Worm (Caenorhabditis elegans) whole organism, late embryonic: ENCODE measurements around the gene C04G6.4.

Source experiments
- C38D4.7 ChIP-seq: fragments of 200-800 bp; sonication (Bioruptor generic); optimal IDR thresholded peaks from 2 replicates; lab custom pipeline; 2018; ENCODE audit warnings: mild to moderate bottlenecking, missing genetic modification characterization, moderate library complexity, missing compliant biosample characterization
- Y22D7AL.16 ChIP-seq: sonication (generic microtip); optimal IDR thresholded peaks from 2 replicates; lab custom pipeline; 2016; ENCODE audit warnings: missing genetic modification characterization, missing compliant biosample characterization
- ahr-1 ChIP-seq: sonication (generic microtip); optimal IDR thresholded peaks from 2 replicates; lab custom pipeline; 2016; ENCODE audit warnings: missing genetic modification characterization, missing compliant biosample characterization
- ama-1 ChIP-seq: fragments of 150-350 bp; optimal IDR thresholded peaks from 2 replicates; lab custom pipeline; 2014
- ceh-18 ChIP-seq: sonication (generic microtip); optimal IDR thresholded peaks from 2 replicates; lab custom pipeline; 2016; ENCODE audit warnings: missing genetic modification characterization, missing compliant biosample characterization
- ceh-22 ChIP-seq: sonication (generic microtip); optimal IDR thresholded peaks from 2 replicates; lab custom pipeline; 2017; ENCODE audit warnings: missing biosample characterization, missing genetic modification characterization
- ceh-31 ChIP-seq: sonication (generic microtip); optimal IDR thresholded peaks from 2 replicates; lab custom pipeline; 2016; ENCODE audit warnings: missing genetic modification characterization, missing compliant biosample characterization
- ceh-45 ChIP-seq: fragments of 200-800 bp; sonication (Bioruptor generic); IDR thresholded peaks from 2 replicates; pipeline ENCODE4 v1.3.6; 2022; ENCODE audit warnings: missing genetic modification reagents, missing genetic modification characterization, missing compliant biosample characterization
- che-1 ChIP-seq: sonication (generic microtip); optimal IDR thresholded peaks from 2 replicates; lab custom pipeline; 2016; ENCODE audit warnings: mild to moderate bottlenecking, missing genetic modification characterization, missing compliant biosample characterization
- dmd-4 ChIP-seq: sonication (generic microtip); optimal IDR thresholded peaks from 2 replicates; lab custom pipeline; 2016; ENCODE audit warnings: borderline replicate concordance, missing genetic modification characterization, missing compliant biosample characterization
- elt-2 ChIP-seq: sonication (generic microtip); optimal IDR thresholded peaks from 2 replicates; lab custom pipeline; 2016; ENCODE audit warnings: missing genetic modification reagents, missing genetic modification characterization, missing compliant biosample characterization
- ets-4 ChIP-seq: sonication (generic microtip); optimal IDR thresholded peaks from 2 replicates; lab custom pipeline; 2016; ENCODE audit warnings: missing genetic modification characterization, missing compliant biosample characterization
- eyg-1 ChIP-seq: sonication (generic microtip); optimal IDR thresholded peaks from 2 replicates; lab custom pipeline; 2016; ENCODE audit warnings: missing genotype, missing genetic modification characterization, missing compliant biosample characterization
- fkh-10 ChIP-seq: fragments of 150-350 bp; optimal IDR thresholded peaks from 2 replicates; lab custom pipeline; 2014; ENCODE audit warnings: missing biosample characterization, missing genetic modification reagents, missing genetic modification characterization
- fkh-6 ChIP-seq: sonication (generic microtip); optimal IDR thresholded peaks from 2 replicates; lab custom pipeline; 2016; ENCODE audit warnings: missing genetic modification characterization, missing compliant biosample characterization
- hlh-30 ChIP-seq: sonication (generic microtip); optimal IDR thresholded peaks from 2 replicates; lab custom pipeline; 2017; ENCODE audit warnings: antibody characterized with exemption, missing genetic modification characterization, missing compliant biosample characterization; ENCODE audit not compliant: insufficient read depth
- lim-6 ChIP-seq: sonication (generic microtip); optimal IDR thresholded peaks from 2 replicates; lab custom pipeline; 2016; ENCODE audit warnings: missing genetic modification characterization, missing compliant biosample characterization
- nfya-1 ChIP-seq: sonication (generic microtip); optimal IDR thresholded peaks from 2 replicates; lab custom pipeline; 2017; ENCODE audit warnings: missing genetic modification characterization, mild to moderate bottlenecking, missing compliant biosample characterization, antibody characterized with exemption, moderate library complexity
- nhr-11 ChIP-seq: fragments of 150-350 bp; optimal IDR thresholded peaks from 2 replicates; lab custom pipeline; 2014; ENCODE audit warnings: missing biosample characterization, missing genetic modification characterization
- odd-2 ChIP-seq: sonication (generic microtip); optimal IDR thresholded peaks from 2 replicates; lab custom pipeline; 2017; ENCODE audit warnings: antibody characterized with exemption, mild to moderate bottlenecking, missing genetic modification characterization, missing compliant biosample characterization
- pag-3 ChIP-seq: sonication (generic microtip); optimal IDR thresholded peaks from 2 replicates; lab custom pipeline; 2016; ENCODE audit warnings: missing compliant biosample characterization, missing genetic modification characterization, borderline replicate concordance
- pax-1 ChIP-seq: fragments of 150-350 bp; optimal IDR thresholded peaks from 2 replicates; lab custom pipeline; 2014; ENCODE audit warnings: missing biosample characterization, missing genetic modification characterization
- pha-4 ChIP-seq: fragments of 150-350 bp; optimal IDR thresholded peaks from 2 replicates; lab custom pipeline; 2018; ENCODE audit warnings: missing biosample characterization, missing genetic modification reagents, missing genetic modification characterization
- ttx-3 ChIP-seq: sonication (generic microtip); optimal IDR thresholded peaks from 2 replicates; lab custom pipeline; 2016; ENCODE audit warnings: missing genetic modification reagents, missing genetic modification characterization, missing compliant biosample characterization
- unc-3 ChIP-seq, 2 experiments: fragments of 200-800 bp in 1 of 2; sonication (Bioruptor generic) in 1 of 2; sonication (generic microtip) in 1 of 2; conservative IDR thresholded peaks in 1 of 2; optimal IDR thresholded peaks in 1 of 2; 2 replicates each; pipeline versions ENCODE4 v1.3.6 to Lab custom; 2016 to 2022; ENCODE audit warnings: missing compliant biosample characterization in 2 of 2, missing genetic modification characterization in 2 of 2, missing genetic modification reagents in 1 of 2
- unc-42 ChIP-seq: sonication (generic microtip); optimal IDR thresholded peaks from 2 replicates; lab custom pipeline; 2016; ENCODE audit warnings: missing genotype, missing genetic modification characterization, missing compliant biosample characterization
- unc-86 ChIP-seq: sonication (generic microtip); optimal IDR thresholded peaks from 2 replicates; lab custom pipeline; 2016; ENCODE audit warnings: missing genetic modification characterization, missing compliant biosample characterization

C04G6.4 gene

DNA sequence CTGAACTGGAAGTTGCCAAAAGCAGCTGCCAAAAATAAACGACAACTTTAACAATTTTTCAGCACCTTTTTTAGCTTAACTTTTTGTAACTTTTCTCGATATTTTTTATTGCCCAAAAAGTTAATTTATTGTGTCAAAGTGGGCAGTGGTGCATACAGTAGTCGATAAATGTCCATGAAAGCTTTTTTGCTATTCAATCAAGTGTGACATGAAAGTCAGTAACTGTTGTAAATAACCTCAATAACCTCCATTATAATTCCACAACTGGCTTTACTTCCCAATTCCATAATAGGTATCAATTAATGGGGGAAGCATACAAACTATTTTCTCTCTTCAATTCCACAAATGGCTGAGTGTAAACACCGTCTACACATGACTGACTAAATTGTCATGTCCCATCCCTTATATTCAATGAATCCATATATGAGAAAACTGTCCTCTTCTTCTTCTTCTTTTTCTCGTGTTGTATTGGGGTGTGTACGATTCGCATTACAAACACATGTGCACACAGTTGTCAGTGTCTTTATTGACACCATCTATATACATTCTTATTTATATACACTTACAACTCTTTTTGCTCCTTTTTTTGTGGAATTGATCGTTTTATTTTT is 35.0 kb downstream of the C04G6.4 start:
- TF ChIP-seq lim-6 (tag; lab: Kevin White, UChicago) (no peak), ceh-31 (tag; lab: Kevin White, UChicago) (peak; percentile 18)

ce11 chrII:5047279-5047678 is 36.0 kb downstream of the C04G6.4 start:
- TF ChIP-seq nfya-1, result peak; percentile 24
- TF ChIP-seq unc-86 (tag; lab: Kevin White, UChicago), result no peak
- TF ChIP-seq elt-2, result peak; percentile 74

DNA sequence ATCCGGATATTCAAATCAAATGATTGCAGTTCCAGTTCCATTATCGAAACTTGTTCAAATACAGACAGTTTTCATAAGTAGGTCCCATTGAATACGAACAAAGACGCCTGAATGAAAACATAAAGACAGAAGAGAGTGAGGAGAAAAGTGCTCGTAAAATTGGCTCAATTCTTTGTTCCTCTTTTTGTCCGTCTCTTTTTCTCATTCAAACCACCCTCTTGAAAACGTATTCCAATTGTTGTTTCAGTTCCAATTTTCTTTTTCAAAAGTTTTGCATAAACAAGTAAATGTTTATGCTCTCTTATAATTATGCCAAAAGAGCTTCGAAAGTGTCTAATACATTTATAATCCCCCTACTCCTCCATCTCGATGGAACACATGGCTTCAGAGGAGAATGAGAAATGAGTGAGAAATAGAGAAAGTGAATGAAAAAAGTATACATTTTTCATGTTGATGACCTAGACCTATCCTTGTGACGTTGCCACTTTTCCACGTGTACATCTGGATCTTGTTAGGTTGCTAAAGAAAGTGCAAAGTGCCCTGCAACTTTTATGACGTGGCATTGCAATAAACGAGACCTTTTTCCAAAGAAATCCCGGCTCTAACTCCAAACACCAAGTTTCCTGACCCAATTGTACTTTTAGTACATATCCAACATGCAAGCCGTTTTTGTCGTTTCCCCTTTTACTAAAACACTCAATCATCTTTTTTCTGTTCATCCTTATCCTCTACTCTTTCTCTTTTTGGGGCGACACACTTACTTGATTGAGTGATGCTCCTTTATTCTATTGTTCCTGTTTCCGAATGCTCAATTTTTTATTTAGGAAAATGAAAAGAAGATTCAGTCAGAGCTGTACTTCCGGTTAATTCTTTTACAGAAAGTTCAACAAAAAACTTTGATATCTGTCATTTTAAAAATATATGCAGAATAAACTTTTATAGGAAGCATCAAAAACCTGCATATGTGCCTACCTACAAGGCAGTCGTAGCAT is 36.7 kb downstream of the C04G6.4 start:
- TF ChIP-seq unc-42 (peak; percentile 22), Y22D7AL.16 (no peak), C38D4.7 (GFP tag; lab: Kevin White, UChicago) (no peak)

DNA sequence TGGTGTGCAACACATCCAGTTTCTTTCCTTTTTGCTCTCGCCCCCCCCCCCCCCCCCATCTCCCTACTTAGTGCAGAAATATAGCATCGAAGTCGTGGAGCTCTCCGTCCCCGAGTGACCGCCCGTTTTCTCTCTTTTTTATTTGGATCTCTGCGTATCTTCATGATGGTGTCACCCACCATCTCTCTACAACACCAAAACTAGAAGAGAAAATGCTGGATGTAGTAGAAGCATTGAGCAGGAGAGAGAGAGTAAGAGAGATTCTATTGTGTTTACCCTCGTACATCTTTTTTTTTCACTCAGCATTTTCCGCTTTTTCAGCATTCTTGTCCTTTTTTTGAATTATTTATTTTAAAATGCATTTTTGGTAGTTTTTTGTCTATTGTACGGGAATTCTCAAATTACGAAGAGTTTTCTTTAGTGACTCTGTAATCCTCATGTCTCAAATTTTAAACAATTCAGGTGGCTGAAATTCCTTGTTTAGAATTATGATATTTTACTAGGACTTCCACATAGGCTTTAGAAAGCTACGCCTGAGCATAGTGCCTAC is 40.8 kb downstream of the C04G6.4 start:
- TF ChIP-seq pha-4 (tag; lab: Kevin White, UChicago) (no peak), fkh-6 (tag; lab: Kevin White, UChicago) (no peak), ama-1 (lab: Kevin White, UChicago) (no peak), che-1 (tag; lab: Kevin White, UChicago) (no peak), nhr-11 (tag; lab: Kevin White, UChicago) (no peak)

DNA sequence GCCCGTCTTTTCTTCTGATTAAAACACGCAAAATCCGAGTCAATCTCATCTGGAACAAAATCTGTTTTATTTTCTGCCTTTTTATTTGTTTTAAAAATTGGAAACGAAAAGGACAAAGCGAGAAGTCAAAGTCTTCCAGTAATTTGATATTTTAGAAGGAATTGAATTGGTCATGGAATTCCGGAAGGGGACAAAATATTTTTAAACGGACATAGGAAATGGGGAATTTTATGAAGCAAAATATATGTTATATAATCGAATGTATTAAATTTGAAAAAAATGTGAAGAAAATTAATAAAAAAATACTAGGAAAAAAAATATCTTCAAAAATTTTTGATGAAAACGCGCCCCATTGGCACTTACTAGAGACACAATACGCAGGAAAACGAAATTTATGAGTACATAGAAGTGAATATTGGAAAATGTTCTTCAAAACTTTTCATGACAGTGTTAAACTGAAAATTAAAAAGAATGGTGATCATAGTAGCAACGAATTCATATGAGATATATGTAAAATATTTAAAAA is 42.5 kb downstream of the C04G6.4 start, which contains the start of gene F33G12.7:
F33G12.7 (minus strand) TSS at position 51 of the 526 bp plus-strand sequence.
- TF ChIP-seq ttx-3 (tag; lab: Kevin White, UChicago) (no peak), ama-1 (lab: Kevin White, UChicago) (no peak), fkh-10 (GFP tag; lab: Kevin White, UChicago) (no peak), ets-4 (tag; lab: Kevin White, UChicago) (no peak), nfya-1 (no peak), unc-86 (tag; lab: Kevin White, UChicago) (no peak), pax-1 (tag; lab: Kevin White, UChicago) (no peak), elt-2 (peak; percentile 62), unc-3 (GFP tag; conservative IDR thresholded peaks at IDR 0.05; lab: Robert Waterston, UW) (no peak), unc-3 (tag; optimal IDR thresholded peaks at IDR 0.05; lab: Kevin White, UChicago) (no peak)

DNA sequence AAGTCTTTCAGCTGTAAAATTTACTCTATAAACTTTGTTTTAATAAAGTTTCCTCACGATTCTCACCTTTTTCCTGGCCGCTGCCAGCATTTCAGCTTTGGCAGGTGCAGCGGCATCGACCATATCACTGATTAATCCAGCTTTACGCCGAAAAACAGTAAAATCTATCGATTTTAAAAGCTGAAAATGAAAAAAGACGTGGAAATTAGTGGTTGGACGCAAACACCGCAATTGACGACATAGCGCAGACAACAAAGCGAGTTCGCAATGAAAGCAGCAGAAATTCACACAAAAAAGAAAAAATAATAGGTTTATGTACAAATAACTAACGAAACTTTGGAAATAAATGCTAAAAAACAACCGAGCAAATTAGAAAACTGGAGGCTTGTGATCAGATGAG is 43.3 kb downstream of the C04G6.4 start, which contains the start of gene golg-2:
golg-2 (minus strand) TSS at position 180 of the 400 bp plus-strand sequence.
- TF ChIP-seq elt-2 (peak; percentile 45), eyg-1 (tag; lab: Kevin White, UChicago) (no peak)

DNA sequence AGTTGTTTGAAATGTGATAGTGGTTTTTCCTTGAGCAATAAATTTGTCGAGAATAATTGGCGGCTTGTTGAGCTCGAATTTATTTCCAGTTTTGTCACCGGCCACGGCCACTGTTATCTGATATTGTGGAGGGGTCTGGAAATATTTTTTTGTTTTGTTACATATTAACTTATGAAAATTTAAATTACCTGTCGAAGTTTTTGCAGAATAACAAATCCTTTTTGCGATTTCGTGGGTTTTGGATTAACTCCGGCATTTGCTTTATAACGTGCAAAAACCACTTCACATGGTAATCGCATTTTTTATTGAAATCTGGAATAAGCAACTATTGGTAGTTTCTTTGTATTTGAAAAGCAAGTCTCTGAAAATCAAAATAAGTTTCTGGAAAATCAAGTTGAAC is 47.1 kb downstream of the C04G6.4 start, which contains the start of gene lrr-1:
lrr-1 (minus strand) TSS at position 312 of the 400 bp plus-strand sequence.
- TF ChIP-seq elt-2 (no peak), dmd-4 (tag; lab: Kevin White, UChicago) (no peak), hlh-30 (tag; lab: Kevin White, UChicago) (no peak), ceh-18 (no peak), ceh-22 (tag; lab: Kevin White, UChicago) (no peak), ceh-31 (tag; lab: Kevin White, UChicago) (no peak), ceh-45 (GFP tag; lab: Robert Waterston, UW) (no peak), pag-3 (tag; lab: Kevin White, UChicago) (no peak), odd-2 (tag; lab: Kevin White, UChicago) (no peak), ahr-1 (tag; lab: Kevin White, UChicago) (no peak)
